Worm (Caenorhabditis elegans): ENCODE measurements around the gene F54C8.7.

The F54C8.7 gene

ce11 chrIII:9453962-9454361 is at the start of gene F54C8.7:
F54C8.7 (minus strand) TSS chrIII:9454062.
- TF ChIP-seq unc-62 (GFP tag; optimal IDR thresholded peaks at IDR 0.05) = no peak

ce11 chrIII:9502155-9502714 is 48.4 kb upstream of the F54C8.7 start:
- TF ChIP-seq unc-62 (GFP tag; optimal IDR thresholded peaks at IDR 0.05) = no peak

- TF ChIP-seq unc-62 (GFP tag; optimal IDR thresholded peaks at IDR 0.05) = no peak
Observed at ce11 chrIII:9501072-9501471, 47.2 kb upstream of the F54C8.7 start.

- TF ChIP-seq unc-62 (GFP tag; optimal IDR thresholded peaks at IDR 0.05) = no peak
Observed at ce11 chrIII:9500267-9500666, 46.4 kb upstream of the F54C8.7 start, which contains the start of gene sod-4. sod-4 (minus strand) TSS chrIII:9500375.

ce11 chrIII:9497412-9497811 is 43.5 kb upstream of the F54C8.7 start:
- no peak for TF ChIP-seq unc-62 (GFP tag; optimal IDR thresholded peaks at IDR 0.05)

ce11 chrIII:9496083-9496482 is 42.2 kb upstream of the F54C8.7 start:
- no peak for TF ChIP-seq unc-62 (GFP tag; optimal IDR thresholded peaks at IDR 0.05)

ce11 chrIII:9494209-9494608 is 40.3 kb upstream of the F54C8.7 start:
- TF ChIP-seq unc-62 (GFP tag; optimal IDR thresholded peaks at IDR 0.05) = no peak

- no peak for TF ChIP-seq unc-62 (GFP tag; optimal IDR thresholded peaks at IDR 0.05)
Observed at ce11 chrIII:9490783-9491547, 37.1 kb upstream of the F54C8.7 start, which contains the start of the genes dars-1 and ctr-9. dars-1 (minus strand) TSS chrIII:9491215. ctr-9 (plus strand) TSS chrIII:9491396.

ce11 chrIII:9489798-9490197 is 35.9 kb upstream of the F54C8.7 start:
- TF ChIP-seq unc-62 (GFP tag; optimal IDR thresholded peaks at IDR 0.05) = no peak

ce11 chrIII:9488431-9488830 is 34.6 kb upstream of the F54C8.7 start, which contains the start of gene nlp-36:
nlp-36 (plus strand) TSS chrIII:9488731.
- no peak for TF ChIP-seq unc-62 (GFP tag; optimal IDR thresholded peaks at IDR 0.05)

ce11 chrIII:9488027-9488426 is 34.2 kb upstream of the F54C8.7 start:
- TF ChIP-seq unc-62 (GFP tag; optimal IDR thresholded peaks at IDR 0.05) = no peak

ce11 chrIII:9487454-9487853 is 33.6 kb upstream of the F54C8.7 start:
- no peak for TF ChIP-seq unc-62 (GFP tag; optimal IDR thresholded peaks at IDR 0.05)

- TF ChIP-seq unc-62 (GFP tag; optimal IDR thresholded peaks at IDR 0.05) = no peak
Observed at ce11 chrIII:9485373-9485772, 31.5 kb upstream of the F54C8.7 start, which contains the start of gene bre-3. bre-3 (minus strand) TSS chrIII:9485473.

ce11 chrIII:9483716-9484115 is 29.9 kb upstream of the F54C8.7 start:
- TF ChIP-seq unc-62 (GFP tag; optimal IDR thresholded peaks at IDR 0.05) = no peak

- no peak for TF ChIP-seq unc-62 (GFP tag; optimal IDR thresholded peaks at IDR 0.05)
Observed at ce11 chrIII:9482423-9482993, 28.6 kb upstream of the F54C8.7 start.

ce11 chrIII:9476564-9476963 is 22.7 kb upstream of the F54C8.7 start:
- no peak for TF ChIP-seq unc-62 (GFP tag; optimal IDR thresholded peaks at IDR 0.05)

- TF ChIP-seq unc-62 (GFP tag; optimal IDR thresholded peaks at IDR 0.05) = no peak
Observed at ce11 chrIII:9474501-9474900, 20.6 kb upstream of the F54C8.7 start.
